Worm (Caenorhabditis elegans) whole organism, mixed stage, embryonic: ENCODE data around the gene F48E8.3.
A peak's percentile ranks its signal among the peaks of the same experiment; 100 is the strongest.

Experiments
- M03D4.4 ChIP-seq: sonication (generic microtip); optimal IDR thresholded peaks from 2 replicates; lab custom pipeline; 2017; ENCODE audit warnings: mild to moderate bottlenecking, missing genetic modification characterization, missing compliant biosample characterization
- bed-3 ChIP-seq: fragments of 200-800 bp; sonication (Bioruptor generic); optimal IDR thresholded peaks from 3 replicates; lab custom pipeline; 2018; ENCODE audit warnings: mild to moderate bottlenecking, missing genetic modification characterization, moderate library complexity, missing compliant biosample characterization
- blmp-1 ChIP-seq: fragments of 150-350 bp; optimal IDR thresholded peaks from 2 replicates; lab custom pipeline; 2014; ENCODE audit warnings: missing biosample characterization, missing genetic modification characterization
- ceh-39 ChIP-seq: fragments of 150-350 bp; optimal IDR thresholded peaks from 2 replicates; lab custom pipeline; 2014; ENCODE audit warnings: missing biosample characterization, missing genetic modification characterization
- ceh-43 ChIP-seq: fragments of 200-800 bp; sonication (Bioruptor generic); optimal IDR thresholded peaks from 2 replicates; lab custom pipeline; 2018; ENCODE audit warnings: mild to moderate bottlenecking, missing genetic modification characterization, moderate library complexity, missing compliant biosample characterization
- ceh-83 ChIP-seq: fragments of 200-800 bp; sonication (Bioruptor generic); optimal IDR thresholded peaks from 2 replicates; lab custom pipeline; 2018; ENCODE audit warnings: mild to moderate bottlenecking, missing genetic modification characterization, missing compliant biosample characterization
- ces-1 ChIP-seq: fragments of 150-350 bp; optimal IDR thresholded peaks from 2 replicates; lab custom pipeline; 2014; ENCODE audit warnings: missing biosample characterization, missing genetic modification reagents, missing genetic modification characterization
- cnd-1 ChIP-seq: fragments of 200-800 bp; sonication (Bioruptor generic); optimal IDR thresholded peaks from 2 replicates; lab custom pipeline; 2018; ENCODE audit warnings: mild to moderate bottlenecking, missing genetic modification characterization, missing compliant biosample characterization
- elt-1 ChIP-seq: sonication (generic microtip); optimal IDR thresholded peaks from 2 replicates; lab custom pipeline; 2017; ENCODE audit warnings: missing genetic modification characterization, mild to moderate bottlenecking, missing compliant biosample characterization, antibody characterized with exemption, moderate library complexity, borderline replicate concordance; ENCODE audit not compliant: insufficient read depth
- elt-3 ChIP-seq: fragments of 150-350 bp; optimal IDR thresholded peaks from 2 replicates; lab custom pipeline; 2014; ENCODE audit warnings: missing biosample characterization, missing genetic modification characterization
- flh-1 ChIP-seq: fragments of 200-800 bp; sonication (Bioruptor generic); optimal IDR thresholded peaks from 2 replicates; lab custom pipeline; 2018; ENCODE audit warnings: mild to moderate bottlenecking, missing genetic modification characterization, moderate library complexity, missing compliant biosample characterization
- ham-2 ChIP-seq: fragments of 200-800 bp; sonication (Bioruptor generic); optimal IDR thresholded peaks from 2 replicates; lab custom pipeline; 2018; ENCODE audit warnings: mild to moderate bottlenecking, missing genetic modification characterization, missing compliant biosample characterization
- hlh-1 ChIP-seq: fragments of 150-350 bp; optimal IDR thresholded peaks from 2 replicates; lab custom pipeline; 2014; ENCODE audit warnings: missing biosample characterization, missing genetic modification reagents, missing genetic modification characterization
- lin-13 ChIP-seq: fragments of 150-350 bp; optimal IDR thresholded peaks from 2 replicates; lab custom pipeline; 2014; ENCODE audit warnings: missing biosample characterization, missing genetic modification characterization
- lin-32 ChIP-seq: fragments of 200-800 bp; sonication (Bioruptor generic); optimal IDR thresholded peaks from 2 replicates; lab custom pipeline; 2018; ENCODE audit warnings: mild to moderate bottlenecking, missing genetic modification characterization, missing compliant biosample characterization
- lsy-2 ChIP-seq: fragments of 150-350 bp; optimal IDR thresholded peaks from 2 replicates; lab custom pipeline; 2014; ENCODE audit warnings: missing biosample characterization, missing genetic modification characterization
- mep-1 ChIP-seq: fragments of 150-350 bp; optimal IDR thresholded peaks from 2 replicates; lab custom pipeline; 2017; ENCODE audit warnings: missing biosample characterization, missing genetic modification reagents, missing genetic modification characterization, inconsistent platforms
- mls-2 ChIP-seq: sonication (generic microtip); optimal IDR thresholded peaks from 2 replicates; lab custom pipeline; 2016; ENCODE audit warnings: mild to moderate bottlenecking, missing genetic modification characterization, moderate library complexity, missing compliant biosample characterization
- nhr-12 ChIP-seq: fragments of 150-350 bp; optimal IDR thresholded peaks from 2 replicates; lab custom pipeline; 2014; ENCODE audit warnings: missing biosample characterization, missing genetic modification characterization
- nhr-2 ChIP-seq: fragments of 150-350 bp; optimal IDR thresholded peaks from 2 replicates; lab custom pipeline; 2014; ENCODE audit warnings: missing biosample characterization, missing genetic modification characterization
- nhr-237 ChIP-seq: fragments of 150-350 bp; optimal IDR thresholded peaks from 2 replicates; lab custom pipeline; 2014; ENCODE audit warnings: missing biosample characterization, missing genetic modification characterization
- nhr-28 ChIP-seq: fragments of 150-350 bp; optimal IDR thresholded peaks from 2 replicates; lab custom pipeline; 2014; ENCODE audit warnings: missing biosample characterization, missing genetic modification characterization
- nhr-76 ChIP-seq: sonication (generic microtip); optimal IDR thresholded peaks from 2 replicates; lab custom pipeline; 2017; ENCODE audit warnings: missing biosample characterization, missing genetic modification characterization
- sem-2 ChIP-seq: fragments of 200-800 bp; sonication (Bioruptor generic); optimal IDR thresholded peaks from 2 replicates; lab custom pipeline; 2018; ENCODE audit warnings: mild to moderate bottlenecking, missing genetic modification characterization, missing compliant biosample characterization
- snpc-4 ChIP-seq: fragments of 150-350 bp; optimal IDR thresholded peaks from 2 replicates; lab custom pipeline; 2014; ENCODE audit warnings: missing biosample characterization, missing genetic modification characterization
- sptf-1 ChIP-seq: sonication (generic microtip); optimal IDR thresholded peaks from 2 replicates; lab custom pipeline; 2017; ENCODE audit warnings: mild to moderate bottlenecking, missing genetic modification characterization, moderate library complexity, missing compliant biosample characterization
- unc-120 ChIP-seq: sonication (generic microtip); optimal IDR thresholded peaks from 2 replicates; lab custom pipeline; 2017; ENCODE audit warnings: missing genetic modification characterization, missing compliant biosample characterization; ENCODE audit not compliant: poor library complexity, severe bottlenecking
- unc-39 ChIP-seq: fragments of 150-350 bp; optimal IDR thresholded peaks from 2 replicates; lab custom pipeline; 2014; ENCODE audit warnings: missing biosample characterization, missing genetic modification characterization
- unc-62 ChIP-seq: fragments of 150-350 bp; optimal IDR thresholded peaks from 2 replicates; lab custom pipeline; 2014; ENCODE audit warnings: missing biosample characterization, missing genetic modification reagents, missing genetic modification characterization
- zip-8 ChIP-seq: fragments of 150-350 bp; optimal IDR thresholded peaks from 2 replicates; lab custom pipeline; 2014; ENCODE audit warnings: missing biosample characterization, missing genetic modification characterization
- ztf-11 ChIP-seq: fragments of 150-350 bp; optimal IDR thresholded peaks from 2 replicates; lab custom pipeline; 2014; ENCODE audit warnings: missing biosample characterization, missing genetic modification characterization

The F48E8.3 gene

ce11 chrIII:5422561-5423103, 38.5 kb upstream of the F48E8.3 start:
- no peak for TF ChIP-seq ceh-39 (tag; lab: Kevin White, UChicago)
- no peak for TF ChIP-seq lsy-2
- TF ChIP-seq mep-1 (tag; lab: Kevin White, UChicago), result no peak
- no peak for TF ChIP-seq nhr-12 (tag; lab: Kevin White, UChicago)
- no peak for TF ChIP-seq sem-2 (GFP tag; lab: Kevin White, UChicago)
- no peak for TF ChIP-seq ceh-83
- no peak for TF ChIP-seq nhr-28
- TF ChIP-seq unc-120 (tag; lab: Kevin White, UChicago), result no peak
- peak; percentile 60 for TF ChIP-seq elt-1 (tag; lab: Kevin White, UChicago)
- no peak for TF ChIP-seq nhr-76 (tag; lab: Kevin White, UChicago)
- no peak for TF ChIP-seq nhr-237
- TF ChIP-seq ceh-43 (GFP tag; lab: Kevin White, UChicago), result no peak
- TF ChIP-seq snpc-4 (tag; lab: Kevin White, UChicago), result no peak
- no peak for TF ChIP-seq ham-2 (GFP tag; lab: Kevin White, UChicago)
- no peak for TF ChIP-seq cnd-1 (tag; lab: Kevin White, UChicago)
- TF ChIP-seq lin-32 (GFP tag; lab: Kevin White, UChicago), result no peak
- TF ChIP-seq ces-1, result peak; percentile 22
- no peak for TF ChIP-seq sptf-1 (tag; lab: Kevin White, UChicago)
- no peak for TF ChIP-seq unc-39 (tag; lab: Kevin White, UChicago)
- TF ChIP-seq blmp-1, result peak; percentile 93
- TF ChIP-seq unc-62, result no peak
- no peak for TF ChIP-seq zip-8 (tag; lab: Kevin White, UChicago)
- TF ChIP-seq elt-3 (tag; lab: Kevin White, UChicago), result no peak
- no peak for TF ChIP-seq lin-13
- no peak for TF ChIP-seq mls-2 (tag; lab: Kevin White, UChicago)
- TF ChIP-seq ztf-11 (tag; lab: Kevin White, UChicago), result no peak
- no peak for TF ChIP-seq M03D4.4

DNA sequence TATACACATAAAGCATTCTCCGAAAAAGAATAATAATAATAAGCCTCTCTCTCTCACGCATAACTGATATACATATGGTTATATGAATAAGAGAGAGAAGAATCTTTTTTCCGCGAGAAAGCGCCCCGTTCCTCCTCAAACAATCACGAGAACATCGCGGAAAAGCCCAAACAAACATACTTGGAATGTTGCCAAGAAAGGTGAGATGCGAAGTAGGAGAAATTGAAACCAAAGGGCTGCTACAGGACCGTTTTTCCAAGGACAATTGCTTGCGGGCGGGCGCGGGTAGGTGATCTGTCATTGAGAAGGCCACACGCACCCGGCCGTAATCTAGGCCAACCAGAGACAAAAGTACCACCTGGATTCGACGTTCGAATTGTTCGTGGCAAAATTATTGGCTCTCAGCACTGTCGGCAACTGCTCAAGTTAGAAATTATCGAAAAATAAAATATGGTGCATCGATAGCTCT, 37.5 kb upstream of the F48E8.3 start, which contains the start of gene dnj-24:
Gene dnj-24, minus strand, starts transcription at position 419 of the 469 bp plus-strand sequence.
- no peak for TF ChIP-seq lsy-2
- peak; percentile 50 for TF ChIP-seq ham-2 (GFP tag; lab: Kevin White, UChicago)
- TF ChIP-seq, all 35 proteins: peak for 1

DNA sequence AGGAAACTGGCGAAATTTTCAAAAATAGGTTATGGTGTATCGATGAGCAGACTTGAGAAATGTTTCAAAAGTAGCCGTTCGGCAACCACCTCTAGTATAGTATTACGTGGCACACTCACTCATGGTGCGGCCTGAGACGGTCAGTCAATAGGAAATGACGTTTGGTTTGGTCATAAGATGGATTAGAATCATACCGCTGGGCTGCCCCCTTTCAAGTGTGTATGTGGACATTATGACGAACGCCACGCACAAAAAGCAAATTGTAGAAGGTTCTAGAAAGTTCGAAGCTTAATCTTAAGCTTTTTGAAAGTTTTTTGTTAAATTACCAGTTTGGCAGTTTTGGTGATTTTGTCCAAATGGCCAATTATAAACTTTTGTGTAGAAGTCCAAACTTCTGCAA, 36.8 kb upstream of the F48E8.3 start:
- no peak for TF ChIP-seq nhr-12 (tag; lab: Kevin White, UChicago)
- no peak for TF ChIP-seq blmp-1
- TF ChIP-seq hlh-1, result no peak
- TF ChIP-seq nhr-2 (tag; lab: Kevin White, UChicago), result peak; percentile 58
- TF ChIP-seq lin-13, result no peak

- TF ChIP-seq zip-8 (tag; lab: Kevin White, UChicago), result peak; percentile 39
- no peak for TF ChIP-seq flh-1 (GFP tag; lab: Kevin White, UChicago)
Observed at ce11 chrIII:5427096-5427495, 34.1 kb upstream of the F48E8.3 start.

ce11 chrIII:5436306-5436705, 24.9 kb upstream of the F48E8.3 start:
- TF ChIP-seq mls-2 (tag; lab: Kevin White, UChicago), result no peak
- TF ChIP-seq ham-2 (GFP tag; lab: Kevin White, UChicago), result peak; percentile 59

ce11 chrIII:5438064-5438463, 23.1 kb upstream of the F48E8.3 start:
- no peak for TF ChIP-seq elt-3 (tag; lab: Kevin White, UChicago)
- no peak for TF ChIP-seq nhr-2 (tag; lab: Kevin White, UChicago)
- TF ChIP-seq nhr-76 (tag; lab: Kevin White, UChicago), result no peak
- TF ChIP-seq hlh-1, result peak; percentile 65
- TF ChIP-seq lsy-2, result no peak
- TF ChIP-seq cnd-1 (tag; lab: Kevin White, UChicago), result peak; percentile 39
- TF ChIP-seq M03D4.4, result no peak
- no peak for TF ChIP-seq blmp-1
- TF ChIP-seq ces-1, result no peak
- TF ChIP-seq bed-3, result no peak
- no peak for TF ChIP-seq elt-1 (tag; lab: Kevin White, UChicago)
